Fruit fly (Drosophila melanogaster) whole organism, adult: ENCODE results near the gene dlt.

Experiments used
- CG1620 ChIP-seq: fragments of 200-800 bp; sonication (Bioruptor generic); optimal IDR thresholded peaks from 2 replicates; lab custom pipeline; 2016; ENCODE audit warnings: missing biosample characterization, missing genetic modification characterization
- Mnt ChIP-seq: fragments of 200-800 bp; sonication (Bioruptor generic); optimal IDR thresholded peaks from 2 replicates; lab custom pipeline; 2016; ENCODE audit warnings: missing biosample characterization, mild to moderate bottlenecking, missing genetic modification characterization
- bab1 ChIP-seq: fragments of 200-800 bp; sonication (Bioruptor generic); optimal IDR thresholded peaks from 3 replicates; lab custom pipeline; 2019; ENCODE audit warnings: missing biosample characterization, mild to moderate bottlenecking, missing genetic modification characterization, moderate library complexity
- kay ChIP-seq: fragments of 200-800 bp; sonication (Bioruptor generic); peaks from one replicate; lab custom pipeline; 2016; ENCODE audit warnings: missing biosample characterization, missing genetic modification characterization, borderline replicate concordance
- ovo ChIP-seq: fragments of 200-800 bp; sonication (Bioruptor generic); optimal IDR thresholded peaks from 2 replicates; lab custom pipeline; 2016; ENCODE audit warnings: missing biosample characterization, missing genetic modification characterization

DNA sequence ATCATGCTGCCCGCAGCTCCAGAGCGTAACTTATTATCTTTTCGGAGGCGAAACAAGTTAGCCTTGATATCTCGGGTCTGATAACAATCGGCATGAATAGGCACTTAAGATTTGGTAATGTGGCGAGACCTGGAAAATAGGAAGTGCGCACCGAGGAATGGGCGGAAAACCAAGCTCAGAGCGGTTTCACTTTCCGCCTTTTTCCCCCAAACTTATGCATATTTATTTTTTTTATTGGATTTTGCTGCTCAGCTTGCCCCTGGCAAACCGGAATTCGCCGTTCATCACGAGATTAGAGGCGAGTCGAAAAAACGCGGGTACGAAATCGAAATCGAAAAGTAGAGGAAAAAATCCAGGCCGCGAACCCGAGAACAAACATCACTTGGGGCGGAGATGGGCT lies 40.2 kb downstream of the dlt start:
- TF ChIP-seq CG1620 = no peak
- TF ChIP-seq kay (GFP tag; lab: Kevin White, UChicago) = no peak
- TF ChIP-seq Mnt (GFP tag; lab: Kevin White, UChicago) = no peak
- TF ChIP-seq bab1 (GFP tag; lab: Kevin White, UChicago) = no peak
- TF ChIP-seq ovo (GFP tag; lab: Kevin White, UChicago) = no peak
